Worm (Caenorhabditis elegans): ENCODE data around the gene C50B8.6.

The C50B8.6 gene

ce11 chrV:13620676-13621075 is 41.9 kb downstream of the C50B8.6 start, which contains the start of gene F53F4.15:
F53F4.15 (plus strand) TSS chrV:13620976.
- no peak for TF ChIP-seq lsy-12 (tag; optimal IDR thresholded peaks at IDR 0.05)
- TF ChIP-seq elt-3 (tag; optimal IDR thresholded peaks at IDR 0.05): no peak
- no peak for TF ChIP-seq eor-1 (tag; optimal IDR thresholded peaks at IDR 0.05)
- TF ChIP-seq nhr-12 (tag; optimal IDR thresholded peaks at IDR 0.05): no peak
- no peak for TF ChIP-seq nhr-23 (tag; optimal IDR thresholded peaks at IDR 0.05)
- TF ChIP-seq lin-39 (tag; optimal IDR thresholded peaks at IDR 0.05): no peak
- TF ChIP-seq unc-39 (tag; optimal IDR thresholded peaks at IDR 0.05): no peak
- TF ChIP-seq ZK546.5 (tag; optimal IDR thresholded peaks at IDR 0.05): no peak
- TF ChIP-seq elt-1 (tag; optimal IDR thresholded peaks at IDR 0.05): no peak
- no peak for TF ChIP-seq fos-1 (tag; optimal IDR thresholded peaks at IDR 0.05)
- no peak for TF ChIP-seq unc-62 (GFP tag; optimal IDR thresholded peaks at IDR 0.05)

- TF ChIP-seq nhr-25 (tag; optimal IDR thresholded peaks at IDR 0.05) (no peak), ceh-9 (tag; optimal IDR thresholded peaks at IDR 0.05) (no peak), unc-39 (tag; optimal IDR thresholded peaks at IDR 0.05) (no peak), daf-12 (tag; optimal IDR thresholded peaks at IDR 0.05) (no peak), nhr-23 (tag; optimal IDR thresholded peaks at IDR 0.05) (no peak), elt-3 (tag; optimal IDR thresholded peaks at IDR 0.05) (no peak), ceh-82 (tag; optimal IDR thresholded peaks at IDR 0.05) (no peak), fos-1 (tag; optimal IDR thresholded peaks at IDR 0.05) (no peak), elt-2 (tag; optimal IDR thresholded peaks at IDR 0.05) (no peak), nhr-77 (tag; optimal IDR thresholded peaks at IDR 0.05) (no peak), elt-1 (tag; optimal IDR thresholded peaks at IDR 0.05) (no peak), egl-27 (tag; optimal IDR thresholded peaks at IDR 0.05) (no peak), aly-2 (tag; optimal IDR thresholded peaks at IDR 0.05) (no peak), ztf-4 (tag; optimal IDR thresholded peaks at IDR 0.05) (no peak), pha-4 (tag; optimal IDR thresholded peaks at IDR 0.05) (no peak), ceh-28 (tag; optimal IDR thresholded peaks at IDR 0.05) (no peak), ama-1 (optimal IDR thresholded peaks at IDR 0.05) (no peak), mdl-1 (tag; optimal IDR thresholded peaks at IDR 0.05) (no peak), nhr-28 (tag; optimal IDR thresholded peaks at IDR 0.05) (no peak)
These were observed 42.9 kb downstream of the C50B8.6 start, which contains the start of gene F53F4.16 for ce11 chrV:13621720-13622119. F53F4.16 (minus strand) TSS chrV:13621820.

ce11 chrV:13624424-13624823 is 45.7 kb downstream of the C50B8.6 start, which contains the start of gene F53F4.11:
F53F4.11 (minus strand) TSS chrV:13624524.
- TF ChIP-seq nhr-11 (tag; optimal IDR thresholded peaks at IDR 0.05) (no peak), fkh-2 (tag; optimal IDR thresholded peaks at IDR 0.05) (no peak), unc-39 (tag; optimal IDR thresholded peaks at IDR 0.05) (no peak), nhr-77 (tag; optimal IDR thresholded peaks at IDR 0.05) (no peak), nfya-1 (tag; optimal IDR thresholded peaks at IDR 0.05; ENCODE audit: insufficient read depth) (no peak), R02D3.7 (tag; optimal IDR thresholded peaks at IDR 0.05) (no peak), elt-2 (tag; optimal IDR thresholded peaks at IDR 0.05) (no peak), ceh-9 (tag; optimal IDR thresholded peaks at IDR 0.05) (no peak), pha-4 (tag; optimal IDR thresholded peaks at IDR 0.05) (no peak), lin-39 (tag; optimal IDR thresholded peaks at IDR 0.05) (no peak), jun-1 (tag; optimal IDR thresholded peaks at IDR 0.05) (no peak), ztf-11 (tag; optimal IDR thresholded peaks at IDR 0.05) (no peak), lsy-12 (tag; optimal IDR thresholded peaks at IDR 0.05) (no peak), ceh-16 (tag; optimal IDR thresholded peaks at IDR 0.05) (no peak), mml-1 (tag; optimal IDR thresholded peaks at IDR 0.05) (no peak), nhr-67 (tag; optimal IDR thresholded peaks at IDR 0.05) (no peak), ceh-82 (tag; optimal IDR thresholded peaks at IDR 0.05) (no peak), ztf-4 (tag; optimal IDR thresholded peaks at IDR 0.05) (no peak), daf-12 (tag; optimal IDR thresholded peaks at IDR 0.05) (no peak)

ce11 chrV:13625517-13626097 is 46.8 kb downstream of the C50B8.6 start, which contains the start of the genes nduv-2 and F53F4.12:
nduv-2 (minus strand) TSS chrV:13625567.
F53F4.12 (plus strand) TSS chrV:13626047.
- peak; percentile 64 for TF ChIP-seq hmg-11 (tag; optimal IDR thresholded peaks at IDR 0.05)
- TF ChIP-seq mml-1 (tag; optimal IDR thresholded peaks at IDR 0.05): no peak
- no peak for TF ChIP-seq sea-2 (GFP tag; optimal IDR thresholded peaks at IDR 0.05)
- TF ChIP-seq pqm-1 (tag; optimal IDR thresholded peaks at IDR 0.05): peak; percentile 1
- peak; percentile 13 for TF ChIP-seq snpc-4 (tag; optimal IDR thresholded peaks at IDR 0.05)
- TF ChIP-seq R02D3.7 (tag; optimal IDR thresholded peaks at IDR 0.05): peak; percentile 86
- peak; percentile 89 for TF ChIP-seq lin-15B (tag; optimal IDR thresholded peaks at IDR 0.05)
- peak; percentile 10 for TF ChIP-seq nhr-25 (tag; optimal IDR thresholded peaks at IDR 0.05)
